Fruit fly (Drosophila melanogaster): ENCODE data around the gene phu.
A peak's percentile ranks its signal among the peaks of the same experiment; 100 is the strongest.

The phu gene

DNA sequence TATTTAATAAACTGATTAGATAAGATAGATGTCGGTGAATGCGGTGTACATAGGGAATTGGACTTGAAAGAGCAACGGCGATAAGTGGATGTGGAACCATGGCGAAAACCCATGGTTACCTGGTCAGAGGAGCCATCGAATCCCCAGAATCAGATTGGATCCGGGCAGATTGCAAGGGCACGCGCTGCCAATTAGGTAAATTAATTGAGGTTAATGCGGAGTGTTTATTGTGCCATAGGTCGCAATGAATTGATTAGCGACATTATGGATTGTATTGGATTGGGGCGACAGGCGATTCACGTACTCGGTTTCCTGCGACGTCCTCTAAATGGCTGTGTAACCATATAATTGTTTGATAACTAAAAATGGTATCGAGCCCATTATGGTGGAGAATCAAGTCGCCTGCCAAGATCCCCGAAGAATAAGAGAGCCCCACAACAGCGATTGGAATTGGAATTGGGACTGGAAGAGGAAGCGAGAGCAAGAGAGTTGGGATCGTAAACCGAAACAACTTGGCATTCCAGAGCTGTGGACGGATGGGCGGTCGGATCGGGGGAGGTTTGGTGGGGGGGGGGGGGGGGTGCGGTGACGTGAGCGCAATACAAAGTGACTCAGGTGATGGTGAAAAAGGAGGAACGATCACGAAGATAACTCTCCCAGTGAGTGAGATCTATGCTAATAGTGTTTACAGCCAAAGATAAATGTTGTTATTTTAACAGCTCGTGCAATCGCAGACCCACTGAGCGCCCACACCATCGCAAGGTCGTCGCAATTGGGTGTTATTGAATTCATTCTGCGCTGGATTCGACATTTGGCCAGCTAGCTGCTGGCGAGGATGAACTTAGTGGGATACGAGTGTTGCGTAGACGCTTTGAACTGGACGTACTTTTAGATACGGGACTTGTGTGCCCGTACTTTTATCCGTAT, 7.2 kb downstream of the phu start (continued):
- TF ChIP-seq CG7963 (GFP tag; IDR thresholded peaks at IDR 0.05; ENCODE audit: partially characterized antibody) (no peak), bigmax (GFP tag; optimal IDR thresholded peaks at IDR 0.05) (no peak), Dp (GFP tag; optimal IDR thresholded peaks at IDR 0.05) (no peak), insv (GFP tag; optimal IDR thresholded peaks at IDR 0.05) (no peak), tx (GFP tag; optimal IDR thresholded peaks at IDR 0.05) (no peak), CG8478 (optimal IDR thresholded peaks at IDR 0.05) (no peak), Hey (tag; optimal IDR thresholded peaks at IDR 0.05) (peak; percentile 91), CG32532 (GFP tag; IDR thresholded peaks at IDR 0.05) (peak; percentile 14; the same call in 1 of the 2 replicates), CG12236 (GFP tag; optimal IDR thresholded peaks at IDR 0.05) (no peak), CG10543 (GFP tag; optimal IDR thresholded peaks at IDR 0.05) (peak; percentile 88), CG16863 (GFP tag; optimal IDR thresholded peaks at IDR 0.05) (no peak), Lpt (GFP tag; optimal IDR thresholded peaks at IDR 0.05) (no peak), odd (GFP tag; optimal IDR thresholded peaks at IDR 0.05) (peak; percentile 7), so (GFP tag; IDR thresholded peaks at IDR 0.05) (no peak), Mad (GFP tag; optimal IDR thresholded peaks at IDR 0.05) (no peak), HHEX (GFP tag; optimal IDR thresholded peaks at IDR 0.05) (no peak), GATAe (GFP tag; conservative IDR thresholded peaks at IDR 0.05) (peak; percentile 66; the same call in 1 of the 2 replicates), Hand (GFP tag; optimal IDR thresholded peaks at IDR 0.05) (no peak), CG11247 (GFP tag; IDR thresholded peaks at IDR 0.05) (no peak), CG6272 (GFP tag; IDR thresholded peaks at IDR 0.05) (no peak), chm (GFP tag; IDR thresholded peaks at IDR 0.05) (0 out of 2 replicates have a peak, but pooled peaks have one; percentile 11), ind (GFP tag; optimal IDR thresholded peaks at IDR 0.05) (no peak), gem (tag; optimal IDR thresholded peaks at IDR 0.05) (no peak), row (GFP tag; IDR thresholded peaks at IDR 0.05) (no peak), CG10274 (GFP tag; optimal IDR thresholded peaks at IDR 0.05) (no peak)

DNA sequence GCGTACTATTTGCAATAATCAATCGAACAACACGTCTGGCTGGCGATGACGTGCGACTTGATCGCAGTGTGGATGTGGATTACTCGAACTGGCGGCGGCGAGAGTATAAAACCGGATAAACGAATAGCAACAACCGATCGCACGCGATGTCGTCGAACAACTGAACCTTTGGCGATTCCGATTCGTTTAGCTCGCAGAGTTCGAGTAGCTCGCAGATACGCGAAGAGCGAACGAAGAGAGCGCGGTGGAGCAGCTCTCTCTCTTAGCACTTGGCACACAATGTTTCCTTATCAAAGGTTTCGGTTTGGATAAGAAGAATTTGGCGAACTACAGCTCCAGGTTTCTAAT, 7.8 kb downstream of the phu start, which contains the start of gene RhoL:
Gene RhoL (minus strand): TSS at position 166 of the 348 bp plus-strand sequence.
- TF ChIP-seq odd (GFP tag; optimal IDR thresholded peaks at IDR 0.05), result no peak
- no peak for TF ChIP-seq H15 (GFP tag; IDR thresholded peaks at IDR 0.05)
- TF ChIP-seq CG15269 (tag; optimal IDR thresholded peaks at IDR 0.05), result no peak
- no peak for TF ChIP-seq mld (GFP tag; IDR thresholded peaks at IDR 0.05; ENCODE audit: partially characterized antibody)
- TF ChIP-seq CG1832 (GFP tag; optimal IDR thresholded peaks at IDR 0.05), result no peak
- peak; percentile 38; the same call in 1 of the 2 replicates for TF ChIP-seq rib (GFP tag; IDR thresholded peaks at IDR 0.05)
- TF ChIP-seq CG14014 (GFP tag; IDR thresholded peaks at IDR 0.05), result peak; percentile 12; the same call in 1 of the 2 replicates
- TF ChIP-seq D19A (tag; optimal IDR thresholded peaks at IDR 0.05), result peak; percentile 20
- TF ChIP-seq Sry-β (GFP tag; optimal IDR thresholded peaks at IDR 0.05), result no peak
- TF ChIP-seq CG10543 (GFP tag; optimal IDR thresholded peaks at IDR 0.05), result peak; percentile 81
- TF ChIP-seq Lim3 (GFP tag; IDR thresholded peaks at IDR 0.05), result no peak
- no peak for TF ChIP-seq CG12104 (GFP tag; optimal IDR thresholded peaks at IDR 0.05)
- TF ChIP-seq tap (tag; optimal IDR thresholded peaks at IDR 0.05), result peak; percentile 48
- TF ChIP-seq knrl (GFP tag; IDR thresholded peaks at IDR 0.05; ENCODE audit: partially characterized antibody), result no peak
- no peak for TF ChIP-seq CG6813 (GFP tag; optimal IDR thresholded peaks at IDR 0.05)
- no peak for TF ChIP-seq Taf1 (GFP tag; IDR thresholded peaks at IDR 0.05)
- TF ChIP-seq bbx (GFP tag; IDR thresholded peaks at IDR 0.05; ENCODE audit: partially characterized antibody), result peak; percentile 70
- TF ChIP-seq CG34224 (GFP tag; IDR thresholded peaks at IDR 0.05; ENCODE audit: partially characterized antibody), result peak; percentile 35; the same call in 2 of the 3 replicates
- TF ChIP-seq bowl (GFP tag; IDR thresholded peaks at IDR 0.05), result peak; percentile 70
- TF ChIP-seq CG10274 (GFP tag; optimal IDR thresholded peaks at IDR 0.05), result no peak
- TF ChIP-seq gfzf (GFP tag; optimal IDR thresholded peaks at IDR 0.05), result no peak
- no peak for TF ChIP-seq HLH54F (GFP tag; optimal IDR thresholded peaks at IDR 0.05)
- no peak for TF ChIP-seq hb (GFP tag; IDR thresholded peaks at IDR 0.05; ENCODE audit: partially characterized antibody)
- TF ChIP-seq CoRest (tag; optimal IDR thresholded peaks at IDR 0.05), result no peak
- TF ChIP-seq CG9876 (GFP tag; optimal IDR thresholded peaks at IDR 0.05), result no peak
- no peak for TF ChIP-seq CG10462 (GFP tag; optimal IDR thresholded peaks at IDR 0.05)
- TF ChIP-seq ewg (GFP tag; optimal IDR thresholded peaks at IDR 0.05), result no peak
